Worm (Caenorhabditis elegans): ENCODE data around the gene F52H3.11.
A peak's percentile ranks its signal among the peaks of the same experiment; 100 is the strongest.

F52H3.11 gene

ce11 chrII:10039799-10040198, 5.2 kb downstream of the F52H3.11 start, which contains the start of gene let-268:
TSS of gene let-268 (minus strand) at chrII:10039980.
- TF ChIP-seq rnt-1 (tag; optimal IDR thresholded peaks at IDR 0.05) (peak; percentile 42), vab-15 (tag; optimal IDR thresholded peaks at IDR 0.05) (no peak), lin-14 (GFP tag; optimal IDR thresholded peaks at IDR 0.05) (peak; percentile 38)

- TF ChIP-seq efl-1 (optimal IDR thresholded peaks at IDR 0.05) (no peak), efl-1 (GFP tag; optimal IDR thresholded peaks at IDR 0.05 in 1 of 2) (peak in 1 of 2 experiments; percentile 28), mdl-1 (tag; optimal IDR thresholded peaks at IDR 0.05) (no peak)
Measured at ce11 chrII:10035425-10035824, 9.5 kb downstream of the F52H3.11 start.

ce11 chrII:10034769-10035168, 10.2 kb downstream of the F52H3.11 start:
- TF ChIP-seq C16A3.4 (tag; optimal IDR thresholded peaks at IDR 0.05) (peak; percentile 8), grh-1 (GFP tag; IDR thresholded peaks at IDR 0.05) (peak; percentile 63), efl-1 (optimal IDR thresholded peaks at IDR 0.05) (peak in 1 of 2 experiments; percentile 4), efl-1 (GFP tag; optimal IDR thresholded peaks at IDR 0.05 in 1 of 2) (peak in 1 of 2 experiments; percentile 87), nhr-19 (GFP tag; conservative IDR thresholded peaks at IDR 0.05) (peak; percentile 81), nhr-71 (tag; optimal IDR thresholded peaks at IDR 0.05) (peak; percentile 16), lsy-2 (tag; optimal IDR thresholded peaks at IDR 0.05) (peak in 1 of 2 experiments; percentile 28), unc-98 (GFP tag; IDR thresholded peaks at IDR 0.05) (peak; percentile 16; the same call in 1 of the 2 replicates), dpl-1 (GFP tag; optimal IDR thresholded peaks at IDR 0.05) (peak in 1 of 3 experiments; percentile 17), mab-9 (GFP tag; IDR thresholded peaks at IDR 0.05) (0 out of 2 replicates have a peak, but pooled peaks have one; percentile 15), isw-1 (GFP tag; IDR thresholded peaks at IDR 0.05) (peak; percentile 77), nhr-47 (tag; optimal IDR thresholded peaks at IDR 0.05) (peak; percentile 15), ceh-88 (GFP tag; IDR thresholded peaks at IDR 0.05) (peak; percentile 70)

DNA sequence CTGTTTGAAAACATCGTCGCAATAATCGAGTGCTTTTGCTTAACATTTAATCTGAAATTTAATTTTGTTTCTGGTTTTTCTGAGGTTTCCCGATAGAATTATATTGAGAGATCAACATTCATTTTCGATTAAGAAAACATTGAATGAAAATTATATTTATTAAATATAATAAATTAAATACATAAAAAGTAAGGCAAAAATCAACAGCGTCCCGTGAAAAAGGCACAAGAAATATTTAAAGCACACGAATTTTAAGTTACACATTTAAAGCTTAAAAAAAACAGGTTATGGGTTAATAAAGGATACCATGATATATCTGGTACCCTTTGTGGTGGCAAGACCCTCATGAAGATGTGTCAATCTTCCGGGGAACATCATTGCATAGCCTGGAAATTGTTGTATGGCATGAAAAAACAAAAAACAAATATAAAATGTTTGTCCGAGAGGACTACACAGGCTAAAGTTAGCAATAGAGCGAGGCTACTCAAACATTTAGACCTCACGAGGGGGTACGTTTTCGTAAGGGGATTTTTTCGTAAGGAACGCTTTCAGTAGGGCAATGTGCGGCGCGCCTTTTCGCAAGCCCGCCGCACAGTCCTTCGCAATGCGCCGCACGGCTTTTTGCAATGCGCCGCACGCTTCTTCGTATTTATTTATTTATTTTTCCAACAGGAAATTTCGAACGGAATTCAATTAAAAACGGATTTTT, 11.6 kb downstream of the F52H3.11 start, which contains the start of gene mtcu-2:
mtcu-2 (minus strand) TSS at position 51 of the 709 bp plus-strand sequence.
- peak; percentile 81 for TF ChIP-seq pax-3 (tag; optimal IDR thresholded peaks at IDR 0.05)
- peak; percentile 80 for TF ChIP-seq C16A3.4 (tag; optimal IDR thresholded peaks at IDR 0.05)
- TF ChIP-seq ceh-90 (tag; optimal IDR thresholded peaks at IDR 0.05), result peak; percentile 27
- TF ChIP-seq unc-86 (tag; optimal IDR thresholded peaks at IDR 0.05), result peak; percentile 85
- peak; percentile 71 for TF ChIP-seq sox-4 (tag; optimal IDR thresholded peaks at IDR 0.05)
- TF ChIP-seq ceh-82 (tag; optimal IDR thresholded peaks at IDR 0.05), result peak; percentile 82 to 88 (median 83)
- TF ChIP-seq grh-1 (GFP tag; IDR thresholded peaks at IDR 0.05), result peak; percentile 98
- TF ChIP-seq nhr-47 (tag; optimal IDR thresholded peaks at IDR 0.05), result peak; percentile 90
- TF ChIP-seq ceh-88 (GFP tag; IDR thresholded peaks at IDR 0.05), result peak; percentile 98
- peak; percentile 12 for TF ChIP-seq fkh-4 (tag; optimal IDR thresholded peaks at IDR 0.05; ENCODE audit: borderline replicate concordance)
- TF ChIP-seq zip-4 (GFP tag; optimal IDR thresholded peaks at IDR 0.05), result peak; percentile 43
- TF ChIP-seq lin-39 (tag; optimal IDR thresholded peaks at IDR 0.05), result peak; percentile 39
- peak; percentile 79 for TF ChIP-seq fkh-8 (tag; optimal IDR thresholded peaks at IDR 0.05)
- TF ChIP-seq snu-23 (GFP tag; optimal IDR thresholded peaks at IDR 0.05), result peak; percentile 79
- peak; percentile 84 for TF ChIP-seq nhr-90 (tag; optimal IDR thresholded peaks at IDR 0.05; ENCODE audit: poor library complexity)
- peak; percentile 61 for TF ChIP-seq C04F5.9 (tag; optimal IDR thresholded peaks at IDR 0.05)
- peak; percentile 91 for TF ChIP-seq nhr-71 (tag; optimal IDR thresholded peaks at IDR 0.05)
- peak; percentile 57 for TF ChIP-seq vab-15 (tag; optimal IDR thresholded peaks at IDR 0.05)
- peak; percentile 38 for TF ChIP-seq skn-1 (tag; optimal IDR thresholded peaks at IDR 0.05)
- TF ChIP-seq nhr-237 (tag; optimal IDR thresholded peaks at IDR 0.05), result peak; percentile 24
- peak; percentile 79 for TF ChIP-seq jun-1 (tag; optimal IDR thresholded peaks at IDR 0.05)
- peak; percentile 85 for TF ChIP-seq tbx-2 (tag; optimal IDR thresholded peaks at IDR 0.05)
- TF ChIP-seq swsn-7 (tag; optimal IDR thresholded peaks at IDR 0.05), result peak; percentile 87
- TF ChIP-seq irx-1 (tag; optimal IDR thresholded peaks at IDR 0.05), result peak; percentile 62
- TF ChIP-seq elt-3 (tag; optimal IDR thresholded peaks at IDR 0.05), result peak in 3 of 6 experiments; percentile 27 to 76 (median 30)
- peak; percentile 59 for TF ChIP-seq blmp-1 (tag; optimal IDR thresholded peaks at IDR 0.05)
- TF ChIP-seq mdl-1 (tag; optimal IDR thresholded peaks at IDR 0.05), result peak in 1 of 2 experiments; percentile 45
- peak; percentile 99 for TF ChIP-seq isw-1 (GFP tag; IDR thresholded peaks at IDR 0.05)
- peak; percentile 84 for TF ChIP-seq nhr-20 (tag; optimal IDR thresholded peaks at IDR 0.05)
- TF ChIP-seq lin-35 (GFP tag; optimal IDR thresholded peaks at IDR 0.05), result peak; percentile 74 to 84
- peak; percentile 80 for TF ChIP-seq dsc-1 (tag; optimal IDR thresholded peaks at IDR 0.05)
- TF ChIP-seq efl-1 (optimal IDR thresholded peaks at IDR 0.05), result peak; percentile 80 to 81
- TF ChIP-seq efl-1 (GFP tag; optimal IDR thresholded peaks at IDR 0.05 in 1 of 2), result peak; percentile 71 to 97
- TF ChIP-seq egl-13 (tag; optimal IDR thresholded peaks at IDR 0.05), result peak; percentile 64
- TF ChIP-seq lin-13 (GFP tag; optimal IDR thresholded peaks at IDR 0.05), result peak; percentile 46
- TF ChIP-seq lin-14 (GFP tag; optimal IDR thresholded peaks at IDR 0.05), result peak; percentile 89
- peak; percentile 91 for TF ChIP-seq rnt-1 (tag; optimal IDR thresholded peaks at IDR 0.05)

Data from whole organism, L1 larva.